Worm (Caenorhabditis elegans): ENCODE measurements around the gene nas-6.
A peak's percentile ranks its signal among the peaks of the same experiment; 100 is the strongest.

nas-6 gene

DNA sequence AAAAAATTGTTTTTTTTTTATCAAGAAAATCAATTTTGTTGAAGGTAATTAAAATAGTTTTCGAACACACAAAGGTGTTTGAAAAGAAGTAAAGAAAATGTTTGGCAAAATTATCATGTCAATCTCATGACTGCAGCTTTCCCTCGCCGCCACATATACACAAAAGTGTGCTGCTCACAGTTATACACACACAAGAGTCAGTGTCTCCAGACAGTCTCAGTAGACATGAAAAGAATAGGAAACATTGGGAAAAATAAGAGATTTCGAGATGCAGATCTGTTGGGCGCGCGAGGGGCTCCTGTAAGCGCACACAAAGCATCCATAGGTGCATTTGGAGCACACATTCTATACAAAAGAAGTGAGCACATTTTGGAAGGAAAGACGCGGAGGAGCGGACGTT, 42.3 kb downstream of the nas-6 start:
- no peak for TF ChIP-seq mbf-1 (tag; optimal IDR thresholded peaks at IDR 0.05)
- peak; percentile 32 for TF ChIP-seq F13H6.1 (tag; optimal IDR thresholded peaks at IDR 0.05)

DNA sequence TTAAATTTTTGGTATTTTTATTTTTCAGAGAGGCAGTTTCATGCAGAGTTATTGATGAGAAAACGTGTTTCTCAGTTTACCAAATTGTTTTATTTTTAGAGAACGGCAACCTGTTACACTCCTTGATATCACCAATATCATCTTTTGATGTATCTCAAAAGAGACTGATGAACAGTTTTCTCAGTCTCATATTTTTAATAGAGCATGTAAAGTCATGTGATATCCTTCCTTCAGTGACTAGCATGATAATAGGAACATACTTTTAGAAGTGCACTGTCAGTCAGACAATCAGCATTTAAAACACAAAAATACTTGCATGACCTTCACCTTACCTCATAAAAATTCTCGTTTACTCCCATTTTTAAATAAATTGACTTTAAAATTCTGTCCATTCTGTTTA, 48.1 kb downstream of the nas-6 start, which contains the start of gene F11E6.11:
F11E6.11 (plus strand) TSS at position 325 of the 400 bp plus-strand sequence.
- TF ChIP-seq fos-1 (tag; optimal IDR thresholded peaks at IDR 0.05) (peak; percentile 6), sma-3 (GFP tag; optimal IDR thresholded peaks at IDR 0.05) (peak; percentile 57), aly-2 (tag; optimal IDR thresholded peaks at IDR 0.05) (no peak), peb-1 (tag; optimal IDR thresholded peaks at IDR 0.05) (no peak), sma-9 (GFP tag; optimal IDR thresholded peaks at IDR 0.05) (peak; percentile 56), sma-9 (tag; optimal IDR thresholded peaks at IDR 0.05) (no peak), elt-1 (tag; optimal IDR thresholded peaks at IDR 0.05) (no peak), blmp-1 (tag; optimal IDR thresholded peaks at IDR 0.05; ENCODE audit: insufficient read depth) (peak; percentile 35), nhr-21 (tag; optimal IDR thresholded peaks at IDR 0.05) (peak; percentile 29), crh-2 (tag; optimal IDR thresholded peaks at IDR 0.05) (peak; percentile 35), nhr-25 (tag; optimal IDR thresholded peaks at IDR 0.05) (peak; percentile 69)

DNA sequence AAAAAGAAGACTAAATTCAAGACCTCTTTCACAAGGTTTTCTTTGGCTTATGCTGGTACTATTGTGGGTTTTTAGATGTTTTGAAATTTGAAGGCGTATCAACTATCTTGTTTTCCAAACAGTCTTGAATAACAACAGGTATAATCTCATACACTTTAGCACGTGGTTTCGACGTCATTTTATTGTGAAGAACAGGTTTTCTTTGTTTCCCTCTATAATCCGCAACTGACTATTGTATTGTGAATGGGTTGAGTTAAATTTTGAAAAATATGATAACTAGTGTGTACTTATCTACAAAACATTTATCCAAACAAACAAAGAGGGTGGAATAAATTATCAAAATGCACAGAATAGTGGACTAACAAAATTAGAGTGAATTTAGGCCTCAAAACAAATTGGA, 49.3 kb downstream of the nas-6 start:
- TF ChIP-seq nhr-25 (tag; optimal IDR thresholded peaks at IDR 0.05) (peak; percentile 50), unc-55 (GFP tag; optimal IDR thresholded peaks at IDR 0.05) (no peak), sma-9 (GFP tag; optimal IDR thresholded peaks at IDR 0.05) (peak; percentile 54), sma-9 (tag; optimal IDR thresholded peaks at IDR 0.05) (no peak), lin-39 (tag; optimal IDR thresholded peaks at IDR 0.05) (no peak), nhr-23 (tag; optimal IDR thresholded peaks at IDR 0.05) (no peak), lsy-2 (tag; optimal IDR thresholded peaks at IDR 0.05) (no peak), C34F6.9 (tag; optimal IDR thresholded peaks at IDR 0.05) (no peak)

DNA sequence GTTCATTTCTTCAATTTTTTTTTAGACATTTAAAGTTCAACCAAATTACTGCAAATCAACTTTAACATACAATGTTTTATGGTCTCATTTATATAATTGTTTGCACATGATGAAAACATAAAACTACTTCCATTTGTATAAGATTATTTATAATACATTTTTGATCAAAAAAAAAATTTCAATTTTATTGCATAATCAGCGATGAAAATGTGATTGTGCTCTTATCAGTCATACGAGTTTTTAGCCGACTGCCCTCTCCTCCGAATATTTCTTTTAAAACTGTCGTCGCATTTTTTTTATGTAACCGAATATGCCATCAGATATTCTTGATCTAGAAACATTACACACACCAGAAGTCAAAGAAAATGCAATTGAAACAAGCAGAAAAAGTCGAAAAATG, 50.2 kb downstream of the nas-6 start, which contains the start of gene F08A7.1:
F08A7.1 (plus strand) TSS at position 191 of the 400 bp plus-strand sequence.
- TF ChIP-seq sma-9 (GFP tag; optimal IDR thresholded peaks at IDR 0.05) (no peak), sma-9 (tag; optimal IDR thresholded peaks at IDR 0.05) (no peak), lsy-2 (tag; optimal IDR thresholded peaks at IDR 0.05) (no peak), fos-1 (tag; optimal IDR thresholded peaks at IDR 0.05) (peak; percentile 36), gmeb-1 (tag; optimal IDR thresholded peaks at IDR 0.05) (peak; percentile 44), blmp-1 (tag; optimal IDR thresholded peaks at IDR 0.05; ENCODE audit: insufficient read depth) (no peak), Y55F3AM.14 (GFP tag; optimal IDR thresholded peaks at IDR 0.05) (no peak), mdl-1 (tag; optimal IDR thresholded peaks at IDR 0.05) (no peak), egl-27 (tag; optimal IDR thresholded peaks at IDR 0.05) (no peak)

DNA sequence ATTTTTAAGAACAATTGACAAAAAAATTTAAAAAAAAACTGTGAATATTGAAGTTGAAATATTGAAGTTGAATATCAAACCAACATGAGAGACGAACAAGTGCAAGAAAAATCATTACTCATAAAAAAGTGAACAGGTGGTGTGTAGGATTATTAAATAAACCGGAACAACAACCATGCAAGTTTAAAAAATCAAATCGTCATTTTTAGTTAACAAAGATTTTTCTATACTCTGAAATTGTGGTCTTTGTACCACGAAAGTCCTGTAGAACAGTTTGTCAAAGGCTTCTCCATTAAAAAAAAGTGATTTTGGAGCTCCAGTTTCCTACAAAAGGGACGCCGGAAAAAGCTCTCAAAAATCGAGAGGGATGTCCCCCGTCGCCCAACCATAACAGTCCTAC, 50.6 kb downstream of the nas-6 start, which contains the start of gene C06A12.19:
C06A12.19 (minus strand) TSS at position 101 of the 400 bp plus-strand sequence.
- TF ChIP-seq mbf-1 (tag; optimal IDR thresholded peaks at IDR 0.05) (no peak), egl-27 (tag; optimal IDR thresholded peaks at IDR 0.05) (no peak), blmp-1 (tag; optimal IDR thresholded peaks at IDR 0.05; ENCODE audit: insufficient read depth) (no peak), nhr-10 (tag; optimal IDR thresholded peaks at IDR 0.05) (no peak), lin-11 (tag; optimal IDR thresholded peaks at IDR 0.05) (no peak), zag-1 (tag; optimal IDR thresholded peaks at IDR 0.05) (no peak), nhr-23 (tag; optimal IDR thresholded peaks at IDR 0.05) (no peak)

DNA sequence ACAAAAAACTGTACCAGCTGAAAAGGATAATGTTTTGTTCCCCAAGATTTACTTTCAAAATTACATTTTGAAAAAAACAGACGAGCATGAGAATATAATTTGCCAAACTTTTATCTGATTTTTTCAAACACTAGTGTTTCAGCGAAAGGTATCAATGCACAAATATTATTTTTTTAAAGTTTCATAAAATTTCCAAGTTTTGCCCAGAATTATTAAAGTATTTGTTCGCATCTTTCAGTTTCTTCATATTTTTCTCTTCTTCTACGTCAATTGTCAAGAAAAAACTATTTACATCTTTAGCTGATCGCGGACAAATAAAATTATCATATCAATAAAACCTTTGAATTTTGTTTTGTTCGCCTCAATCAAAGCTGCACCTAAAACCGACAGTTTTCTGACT, 53.5 kb downstream of the nas-6 start, which contains the start of gene C06A12.8:
C06A12.8 (plus strand) TSS at position 301 of the 400 bp plus-strand sequence.
- TF ChIP-seq unc-55 (GFP tag; optimal IDR thresholded peaks at IDR 0.05) (no peak), sma-3 (GFP tag; optimal IDR thresholded peaks at IDR 0.05) (no peak), dmd-4 (tag; optimal IDR thresholded peaks at IDR 0.05) (no peak)
